Worm (Caenorhabditis elegans) whole organism, early embryonic: ENCODE measurements around the gene nspf-2.

Experiments
- F13C5.2 ChIP-seq: sonication (generic microtip); optimal IDR thresholded peaks from 2 replicates; lab custom pipeline; 2017; ENCODE audit warnings: mild to moderate bottlenecking, missing genetic modification characterization, inconsistent platforms, missing compliant biosample characterization
- aly-1 ChIP-seq: sonication (generic microtip); optimal IDR thresholded peaks from 2 replicates; lab custom pipeline; 2016; ENCODE audit warnings: missing genetic modification characterization, missing compliant biosample characterization
- ama-1 ChIP-seq: fragments of 150-350 bp; optimal IDR thresholded peaks from 2 replicates; lab custom pipeline; 2014
- ceh-13 ChIP-seq: fragments of 200-800 bp; sonication (Bioruptor generic); optimal IDR thresholded peaks from 2 replicates; lab custom pipeline; 2018; ENCODE audit warnings: mild to moderate bottlenecking, missing genetic modification characterization, missing compliant biosample characterization
- ets-7 ChIP-seq: sonication (generic microtip); optimal IDR thresholded peaks from 2 replicates; lab custom pipeline; 2016; ENCODE audit warnings: missing genotype, missing genetic modification characterization, missing compliant biosample characterization
- flt-1 ChIP-seq: fragments of 200-800 bp; sonication (Bioruptor generic); IDR thresholded peaks from 2 replicates; pipeline ENCODE4 v1.3.6; 2022; ENCODE audit warnings: missing genetic modification characterization, missing compliant biosample characterization
- hmbx-1 ChIP-seq: sonication (generic microtip); optimal IDR thresholded peaks from 2 replicates; lab custom pipeline; 2016; ENCODE audit warnings: mild to moderate bottlenecking, missing genetic modification characterization, missing compliant biosample characterization
- hmg-4 ChIP-seq: fragments of 200-800 bp; sonication (Bioruptor generic); optimal IDR thresholded peaks from 2 replicates; lab custom pipeline; 2018; ENCODE audit warnings: mild to moderate bottlenecking, missing genetic modification characterization, missing compliant biosample characterization
- hnd-1 ChIP-seq: sonication (generic microtip); optimal IDR thresholded peaks from 2 replicates; lab custom pipeline; 2016; ENCODE audit warnings: missing genetic modification characterization, missing compliant biosample characterization
- pes-1 ChIP-seq: fragments of 200-800 bp; sonication (Bioruptor generic); IDR thresholded peaks from 2 replicates; pipeline ENCODE4 v1.3.6; 2022; ENCODE audit warnings: missing genetic modification reagents, missing genetic modification characterization, missing compliant biosample characterization
- sea-1 ChIP-seq: fragments of 200-800 bp; sonication (Bioruptor generic); conservative IDR thresholded peaks from 2 replicates; pipeline ENCODE4 v1.3.6; 2022; ENCODE audit warnings: missing genetic modification characterization, missing compliant biosample characterization
- tbx-37 ChIP-seq: fragments of 200-800 bp; sonication (Bioruptor generic); conservative IDR thresholded peaks from 2 replicates; pipeline ENCODE4 v1.3.6; 2022; ENCODE audit warnings: missing genetic modification reagents, missing genetic modification characterization, missing compliant biosample characterization
- tra-4 ChIP-seq: sonication (generic microtip); optimal IDR thresholded peaks from 2 replicates; lab custom pipeline; 2017; ENCODE audit warnings: missing genetic modification characterization, missing compliant biosample characterization

- TF ChIP-seq ceh-13 (no peak), hnd-1 (no peak), F13C5.2 (tag; lab: Kevin White, UChicago) (no peak), aly-1 (no peak), ama-1 (no peak), pes-1 (GFP tag; lab: Robert Waterston, UW) (no peak), tra-4 (tag; lab: Kevin White, UChicago) (no peak), hmg-4 (GFP tag; lab: Kevin White, UChicago) (no peak), flt-1 (no peak), hmbx-1 (no peak), ets-7 (no peak), tbx-37 (GFP tag; lab: Robert Waterston, UW) (no peak), sea-1 (GFP tag; lab: Robert Waterston, UW) (no peak)
Measured at ce11 chrII:2644498-2644897, 44.2 kb upstream of the nspf-2 start, which contains the start of gene F22E5.11.
